Fruit fly (Drosophila melanogaster) whole organism, embryonic: Measurements from ENCODE around the gene rasp.

Experiments
- Aef1 ChIP-seq: fragments of 200-800 bp; sonication (Bioruptor generic); IDR thresholded peaks from 3 replicates; pipeline ENCODE4 v1.3.6; 2022; ENCODE audit warnings: missing biosample characterization, missing genetic modification characterization
- CG10274 ChIP-seq: fragments of 200-800 bp; sonication (Bioruptor generic); optimal IDR thresholded peaks from 3 replicates; lab custom pipeline; 2017; ENCODE audit warnings: missing biosample characterization, mild to moderate bottlenecking, missing genetic modification characterization
- CG11398 ChIP-seq: fragments of 200-800 bp; sonication (Bioruptor generic); optimal IDR thresholded peaks from 2 replicates; lab custom pipeline; 2016; ENCODE audit warnings: missing biosample characterization, missing genetic modification characterization
- CG12071 ChIP-seq: fragments of 200-800 bp; sonication (Bioruptor generic); optimal IDR thresholded peaks from 3 replicates; lab custom pipeline; 2018; ENCODE audit warnings: missing biosample characterization, mild to moderate bottlenecking, missing genetic modification characterization
- CG12299 ChIP-seq: fragments of 200-800 bp; sonication (Bioruptor generic); optimal IDR thresholded peaks from 2 replicates; lab custom pipeline; 2018; ENCODE audit warnings: missing biosample characterization, mild to moderate bottlenecking, missing genetic modification characterization
- CG14667 ChIP-seq: fragments of 200-800 bp; sonication (Bioruptor generic); IDR thresholded peaks from 2 replicates; pipeline ENCODE4 v1.3.6; 2022; ENCODE audit warnings: missing biosample characterization, missing genetic modification characterization
- CG1529 ChIP-seq: fragments of 200-800 bp; sonication (Bioruptor generic); optimal IDR thresholded peaks from 3 replicates; lab custom pipeline; 2018; ENCODE audit warnings: missing biosample characterization, missing genetic modification characterization
- CG1647 ChIP-seq: fragments of 200-800 bp; sonication (Bioruptor generic); optimal IDR thresholded peaks from 3 replicates; lab custom pipeline; 2016; ENCODE audit warnings: missing biosample characterization, missing genetic modification characterization
- CG18619 ChIP-seq: fragments of 200-800 bp; sonication (Bioruptor generic); optimal IDR thresholded peaks from 3 replicates; lab custom pipeline; 2017; ENCODE audit warnings: missing biosample characterization, mild to moderate bottlenecking, missing genetic modification characterization
- CG31224 ChIP-seq: fragments of 200-800 bp; sonication (Bioruptor generic); IDR thresholded peaks from 2 replicates; pipeline ENCODE4 v1.3.6; 2022; ENCODE audit warnings: missing biosample characterization, missing genetic modification characterization
- CG3726 ChIP-seq: fragments of 200-800 bp; sonication (Bioruptor generic); IDR thresholded peaks from 3 replicates; pipeline ENCODE4, ENCODE4 v1.3.6; 2022; ENCODE audit warnings: missing biosample characterization, missing genetic modification characterization
- CG4617 ChIP-seq: fragments of 200-800 bp; sonication (Bioruptor generic); optimal IDR thresholded peaks from 3 replicates; lab custom pipeline; 2016; ENCODE audit warnings: missing biosample characterization, missing genetic modification characterization, borderline replicate concordance
- CG5245 ChIP-seq: fragments of 200-800 bp; sonication (Bioruptor generic); optimal IDR thresholded peaks from 3 replicates; lab custom pipeline; 2016; ENCODE audit warnings: missing biosample characterization, missing genetic modification characterization
- CG6813 ChIP-seq: fragments of 200-800 bp; sonication (Bioruptor generic); optimal IDR thresholded peaks from 2 replicates; lab custom pipeline; 2017; ENCODE audit warnings: missing biosample characterization, missing genetic modification characterization, mild to moderate bottlenecking, moderate library complexity, missing genetic modification reagents
- CG7357 ChIP-seq: fragments of 200-800 bp; sonication (Bioruptor generic); IDR thresholded peaks from 3 replicates; pipeline ENCODE4 v1.3.6; 2022; ENCODE audit warnings: missing biosample characterization, missing genetic modification characterization
- CG8388 ChIP-seq: fragments of 200-800 bp; sonication (Bioruptor generic); optimal IDR thresholded peaks from 2 replicates; lab custom pipeline; 2019; ENCODE audit warnings: missing biosample characterization, mild to moderate bottlenecking, missing genetic modification characterization, moderate library complexity
- CG8765 ChIP-seq: fragments of 200-800 bp; sonication (Bioruptor generic); IDR thresholded peaks from 2 replicates; pipeline ENCODE4 v1.3.6; 2022; ENCODE audit warnings: missing biosample characterization, missing genetic modification characterization
- CrebB ChIP-seq: fragments of 200-800 bp; sonication (Bioruptor generic); optimal IDR thresholded peaks from 3 replicates; lab custom pipeline; 2018; ENCODE audit warnings: missing biosample characterization, mild to moderate bottlenecking, missing genetic modification characterization
- Dek ChIP-seq: fragments of 200-800 bp; sonication (Bioruptor generic); optimal IDR thresholded peaks from 3 replicates; lab custom pipeline; 2019; ENCODE audit warnings: missing biosample characterization, mild to moderate bottlenecking, missing genetic modification characterization, moderate library complexity
- Dref ChIP-seq: fragments of 200-800 bp; sonication (Bioruptor generic); IDR thresholded peaks from 2 replicates; pipeline ENCODE4 v1.3.6; 2022; ENCODE audit warnings: missing biosample characterization, missing genetic modification characterization
- Drgx ChIP-seq: fragments of 200-800 bp; sonication (Bioruptor generic); IDR thresholded peaks from 2 replicates; pipeline ENCODE4 v1.3.6; 2022; ENCODE audit warnings: missing biosample characterization, missing genetic modification characterization
- Fer3 ChIP-seq: fragments of 200-800 bp; sonication (Bioruptor generic); optimal IDR thresholded peaks from 2 replicates; lab custom pipeline; 2018; ENCODE audit warnings: missing biosample characterization, mild to moderate bottlenecking, missing genetic modification characterization, moderate library complexity
- Gsc ChIP-seq: fragments of 200-800 bp; sonication (Bioruptor generic); IDR thresholded peaks from 2 replicates; pipeline ENCODE4 v1.3.6; 2022; ENCODE audit warnings: missing biosample characterization, missing genetic modification characterization
- H2.0 ChIP-seq: fragments of 200-800 bp; sonication (Bioruptor generic); IDR thresholded peaks from 2 replicates; pipeline ENCODE4 v1.3.6; 2022; ENCODE audit warnings: missing biosample characterization, missing genetic modification characterization
- Kr ChIP-seq: fragments of 200-800 bp; sonication (Bioruptor generic); optimal IDR thresholded peaks from 2 replicates; lab custom pipeline; 2017; ENCODE audit warnings: missing biosample characterization, mild to moderate bottlenecking, missing genetic modification characterization
- Max ChIP-seq: fragments of 200-800 bp; sonication (Bioruptor generic); optimal IDR thresholded peaks from 2 replicates; lab custom pipeline; 2016; ENCODE audit warnings: missing biosample characterization, mild to moderate bottlenecking, missing genetic modification characterization
- Mes4 ChIP-seq: fragments of 200-800 bp; sonication (Bioruptor generic); optimal IDR thresholded peaks from 2 replicates; lab custom pipeline; 2016; ENCODE audit warnings: missing biosample characterization, missing genetic modification characterization
- Opbp ChIP-seq: fragments of 200-800 bp; sonication (Bioruptor generic); IDR thresholded peaks from 3 replicates; pipeline ENCODE4 v1.3.6; 2022; ENCODE audit warnings: missing biosample characterization, missing genetic modification characterization; ENCODE audit not compliant: partially characterized antibody
- Spps ChIP-seq: fragments of 200-800 bp; sonication (Bioruptor generic); optimal IDR thresholded peaks from 2 replicates; lab custom pipeline; 2018; ENCODE audit warnings: missing biosample characterization, mild to moderate bottlenecking, missing genetic modification characterization
- Ssrp ChIP-seq: fragments of 200-800 bp; sonication (Bioruptor generic); optimal IDR thresholded peaks from 2 replicates; lab custom pipeline; 2018; ENCODE audit warnings: missing biosample characterization, mild to moderate bottlenecking, missing genetic modification characterization, moderate library complexity
- TFAM ChIP-seq: fragments of 200-800 bp; sonication (Bioruptor generic); optimal IDR thresholded peaks from 2 replicates; lab custom pipeline; 2017; ENCODE audit warnings: missing biosample characterization, missing genetic modification characterization, inconsistent platforms
- ara ChIP-seq: fragments of 200-800 bp; sonication (Bioruptor generic); IDR thresholded peaks from 2 replicates; pipeline ENCODE4 v1.3.6; 2022; ENCODE audit warnings: missing biosample characterization, missing genetic modification characterization
- ash1 ChIP-seq: fragments of 200-800 bp; sonication (Bioruptor generic); optimal IDR thresholded peaks from 2 replicates; lab custom pipeline; 2018; ENCODE audit warnings: missing biosample characterization, mild to moderate bottlenecking, missing genetic modification characterization
- bcd ChIP-seq: fragments of 200-800 bp; sonication (Bioruptor generic); optimal IDR thresholded peaks from 2 replicates; lab custom pipeline; 2017; ENCODE audit warnings: missing biosample characterization, mild to moderate bottlenecking, missing genetic modification characterization
- chm ChIP-seq: fragments of 200-800 bp; sonication (Bioruptor generic); IDR thresholded peaks from 2 replicates; pipeline ENCODE4 v1.3.6; 2022; ENCODE audit warnings: missing biosample characterization, missing genetic modification characterization
- chn ChIP-seq: fragments of 200-800 bp; sonication (Bioruptor generic); optimal IDR thresholded peaks from 2 replicates; lab custom pipeline; 2016; ENCODE audit warnings: missing biosample characterization, missing genetic modification characterization
- crol ChIP-seq: fragments of 200-800 bp; sonication (Bioruptor generic); IDR thresholded peaks from 2 replicates; pipeline ENCODE4 v1.3.6; 2022; ENCODE audit warnings: missing biosample characterization, missing genetic modification characterization
- hb ChIP-seq: fragments of 200-800 bp; sonication (Bioruptor generic); IDR thresholded peaks from 3 replicates; pipeline ENCODE4 v1.3.6; 2022; ENCODE audit warnings: missing biosample characterization, missing genetic modification characterization; ENCODE audit not compliant: partially characterized antibody
- klu ChIP-seq: fragments of 200-800 bp; sonication (Bioruptor generic); IDR thresholded peaks from 2 replicates; pipeline ENCODE4 v1.3.6; 2022; ENCODE audit warnings: missing biosample characterization, missing genetic modification characterization
- lilli ChIP-seq: fragments of 200-800 bp; sonication (Bioruptor generic); optimal IDR thresholded peaks from 3 replicates; lab custom pipeline; 2016; ENCODE audit warnings: missing biosample characterization, missing genetic modification characterization
- lov ChIP-seq, 2 experiments: fragments of 200-800 bp in 1 of 2; fragments of >200 bp in 1 of 2; sonication (Bioruptor generic) in 1 of 2; IDR thresholded peaks in 1 of 2; optimal IDR thresholded peaks in 1 of 2; 2 replicates in 1 of 2; 3 replicates in 1 of 2; pipeline versions ENCODE4 v1.3.6 to Lab custom; 2017 to 2022; ENCODE audit warnings: missing biosample characterization in 1 of 2, missing genetic modification characterization in 1 of 2
- nom ChIP-seq: fragments of 200-800 bp; sonication (Bioruptor generic); optimal IDR thresholded peaks from 2 replicates; lab custom pipeline; 2017; ENCODE audit warnings: missing biosample characterization, missing genetic modification characterization, mild to moderate bottlenecking, moderate library complexity, missing genetic modification reagents
- phol ChIP-seq: fragments of 200-800 bp; sonication (Bioruptor generic); optimal IDR thresholded peaks from 3 replicates; lab custom pipeline; 2018; ENCODE audit warnings: missing biosample characterization, mild to moderate bottlenecking, missing genetic modification characterization, moderate library complexity
- pzg ChIP-seq: fragments of 200-800 bp; sonication (Bioruptor generic); optimal IDR thresholded peaks from 3 replicates; lab custom pipeline; 2018; ENCODE audit warnings: missing biosample characterization, mild to moderate bottlenecking, missing genetic modification characterization, moderate library complexity
- sd ChIP-seq: fragments of 200-800 bp; sonication (Bioruptor generic); optimal IDR thresholded peaks from 3 replicates; lab custom pipeline; 2018; ENCODE audit warnings: missing biosample characterization, mild to moderate bottlenecking, missing genetic modification characterization, moderate library complexity
- shn ChIP-seq: fragments of 200-800 bp; sonication (Bioruptor generic); optimal IDR thresholded peaks from 3 replicates; lab custom pipeline; 2016; ENCODE audit warnings: missing biosample characterization, missing genetic modification characterization
- slbo ChIP-seq: fragments of 200-800 bp; sonication (Bioruptor generic); IDR thresholded peaks from 2 replicates; pipeline ENCODE4 v1.3.6; 2022; ENCODE audit warnings: missing biosample characterization, missing genetic modification characterization
- slp2 ChIP-seq: fragments of 200-800 bp; sonication (Bioruptor generic); optimal IDR thresholded peaks from 2 replicates; lab custom pipeline; 2016; ENCODE audit warnings: missing biosample characterization, missing genetic modification characterization
- sqz ChIP-seq: fragments of 200-800 bp; sonication (Bioruptor generic); optimal IDR thresholded peaks from 3 replicates; lab custom pipeline; 2018; ENCODE audit warnings: missing biosample characterization, mild to moderate bottlenecking, missing genetic modification characterization
- wor ChIP-seq: fragments of 200-800 bp; sonication (Bioruptor generic); IDR thresholded peaks from 2 replicates; pipeline ENCODE4 v1.3.6; 2022; ENCODE audit warnings: missing biosample characterization, missing genetic modification characterization
- zfh2 ChIP-seq: fragments of 200-800 bp; sonication (Bioruptor generic); optimal IDR thresholded peaks from 2 replicates; lab custom pipeline; 2016; ENCODE audit warnings: missing biosample characterization, missing genetic modification characterization

rasp gene

DNA sequence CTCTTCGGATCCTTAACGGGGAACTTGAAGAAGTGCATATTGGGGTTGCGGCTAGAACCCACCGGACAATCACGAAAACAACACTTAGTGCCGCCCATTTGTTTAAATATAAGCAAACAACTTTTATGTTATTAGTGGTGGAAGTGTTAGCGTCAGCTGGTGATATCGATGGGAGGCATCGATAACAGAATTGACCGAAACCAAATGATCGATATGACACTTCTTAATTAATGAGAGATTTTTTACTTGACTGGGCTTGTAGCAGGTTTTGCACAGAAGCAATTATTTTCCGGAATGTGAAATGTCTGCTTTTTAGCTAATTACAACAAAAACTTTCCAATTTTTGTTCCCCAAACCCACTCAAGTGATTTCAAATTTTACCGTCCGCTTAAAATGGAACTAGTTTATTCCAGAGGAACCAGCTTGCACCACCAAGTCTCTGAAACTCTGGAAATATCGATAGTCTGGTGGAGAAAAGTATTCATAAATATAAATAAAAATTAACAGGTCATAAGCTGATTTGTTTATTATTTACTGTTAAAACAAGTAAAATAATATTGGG is 30.4 kb downstream of the rasp start, which contains the start of gene CG14965 (continued):
- TF ChIP-seq CG7357 (no peak), Spps (no peak), chm (GFP tag; lab: Robert Waterston, UW) (no peak), CG14667 (no peak), Gsc (GFP tag; lab: Robert Waterston, UW) (no peak), ara (GFP tag; lab: Robert Waterston, UW) (no peak), CG8765 (GFP tag; lab: Robert Waterston, UW) (no peak), Opbp (GFP tag; lab: Robert Waterston, UW) (peak; percentile 82; the same call in 2 of the 3 replicates), hb (GFP tag; lab: Robert Waterston, UW) (peak; percentile 87), CG5245 (GFP tag; lab: Kevin White, UChicago) (no peak), ash1 (GFP tag; lab: Kevin White, UChicago) (no peak), Max (GFP tag; lab: Kevin White, UChicago) (no peak), Kr (GFP tag; lab: Kevin White, UChicago) (no peak), CG12071 (GFP tag; lab: Kevin White, UChicago) (no peak), H2.0 (no peak), slbo (GFP tag; lab: Robert Waterston, UW) (no peak), zfh2 (no peak), CG18619 (GFP tag; lab: Kevin White, UChicago) (no peak), CG4617 (GFP tag; lab: Kevin White, UChicago) (no peak), Ssrp (tag; lab: Kevin White, UChicago) (no peak), CG10274 (GFP tag; lab: Kevin White, UChicago) (no peak), slp2 (GFP tag; lab: Kevin White, UChicago) (no peak), Mes4 (GFP tag; lab: Kevin White, UChicago) (no peak), CG11398 (GFP tag; lab: Kevin White, UChicago) (no peak), chn (GFP tag; lab: Kevin White, UChicago) (no peak), CG1647 (GFP tag; lab: Kevin White, UChicago) (no peak), CG6813 (GFP tag; lab: Kevin White, UChicago) (no peak), CG1529 (GFP tag; lab: Kevin White, UChicago) (no peak), lov (optimal IDR thresholded peaks at IDR 0.05; lab: Kevin White, UChicago) (no peak), lov (GFP tag; IDR thresholded peaks at IDR 0.05; lab: Robert Waterston, UW) (no peak), Dref (GFP tag; lab: Robert Waterston, UW) (peak; percentile 84), wor (no peak), CrebB (tag; lab: Kevin White, UChicago) (no peak), Dek (tag; lab: Kevin White, UChicago) (no peak), lilli (GFP tag; lab: Kevin White, UChicago) (no peak), TFAM (no peak), sqz (GFP tag; lab: Kevin White, UChicago) (no peak), sd (tag; lab: Kevin White, UChicago) (no peak), crol (no peak), Drgx (no peak), CG12299 (tag; lab: Kevin White, UChicago) (no peak), bcd (GFP tag; lab: Kevin White, UChicago) (no peak), pzg (GFP tag; lab: Kevin White, UChicago) (peak; percentile 64), phol (tag; lab: Kevin White, UChicago) (no peak), shn (GFP tag; lab: Kevin White, UChicago) (no peak), CG31224 (GFP tag; lab: Robert Waterston, UW) (no peak), CG8388 (no peak), klu (no peak), nom (no peak), Fer3 (tag; lab: Kevin White, UChicago) (no peak), Aef1 (no peak), CG3726 (GFP tag; lab: Robert Waterston, UW) (no peak)
